Fruit fly (Drosophila melanogaster): ENCODE data around the gene CG34130.

The CG34130 gene

dm6 chr3R:26188708-26189107 lies 1.1 kb downstream of the CG34130 start, which contains the start of gene CG6073 (continued):
- no peak for TF ChIP-seq Meics (GFP tag; optimal IDR thresholded peaks at IDR 0.05)
- no peak for TF ChIP-seq wor (GFP tag; IDR thresholded peaks at IDR 0.05)
- peak; percentile 76 for TF ChIP-seq CG2120 (GFP tag; optimal IDR thresholded peaks at IDR 0.05)
- TF ChIP-seq toy (GFP tag; IDR thresholded peaks at IDR 0.05), result no peak
- no peak for TF ChIP-seq eyg (GFP tag; optimal IDR thresholded peaks at IDR 0.05)
- no peak for TF ChIP-seq z (GFP tag; IDR thresholded peaks at IDR 0.05)
- peak; percentile 86 for TF ChIP-seq CG34422 (GFP tag; IDR thresholded peaks at IDR 0.05)
- no peak for TF ChIP-seq ap (GFP tag; IDR thresholded peaks at IDR 0.05)
- peak; percentile 76 for TF ChIP-seq abd-A (tag; optimal IDR thresholded peaks at IDR 0.05)
- no peak for TF ChIP-seq salm (tag; optimal IDR thresholded peaks at IDR 0.05)
- TF ChIP-seq pan (optimal IDR thresholded peaks at IDR 0.05), result no peak
- TF ChIP-seq pan (GFP tag; optimal IDR thresholded peaks at IDR 0.05 in 1 of 2, IDR thresholded peaks at IDR 0.05 in 1 of 2), result peak in 1 of 2 experiments; percentile 23
- TF ChIP-seq CG10267 (tag; optimal IDR thresholded peaks at IDR 0.05), result peak; percentile 43
- TF ChIP-seq Mes4 (GFP tag; optimal IDR thresholded peaks at IDR 0.05), result peak; percentile 15
- TF ChIP-seq vfl (GFP tag; optimal IDR thresholded peaks at IDR 0.05), result peak; percentile 41
- no peak for TF ChIP-seq dan (GFP tag; IDR thresholded peaks at IDR 0.05)
- TF ChIP-seq YL-1 (GFP tag; optimal IDR thresholded peaks at IDR 0.05), result peak; percentile 48
- no peak for TF ChIP-seq CG6683 (GFP tag; optimal IDR thresholded peaks at IDR 0.05)
- TF ChIP-seq scrt (GFP tag; optimal IDR thresholded peaks at IDR 0.05), result no peak
- TF ChIP-seq Blimp-1 (GFP tag; optimal IDR thresholded peaks at IDR 0.05), result no peak
- peak; percentile 85 for TF ChIP-seq CG9797 (GFP tag; optimal IDR thresholded peaks at IDR 0.05)
- no peak for TF ChIP-seq CG7357 (GFP tag; IDR thresholded peaks at IDR 0.05)
- TF ChIP-seq ci (GFP tag; IDR thresholded peaks at IDR 0.05), result peak; percentile 66; the same call in 1 of the 3 replicates
- TF ChIP-seq Rx (GFP tag; IDR thresholded peaks at IDR 0.05), result no peak
- no peak for TF ChIP-seq org-1 (GFP tag; optimal IDR thresholded peaks at IDR 0.05)
- no peak for TF ChIP-seq CG30020 (tag; optimal IDR thresholded peaks at IDR 0.05)
- no peak for TF ChIP-seq seq (GFP tag; IDR thresholded peaks at IDR 0.05)
- no peak for TF ChIP-seq CG1024 (GFP tag; IDR thresholded peaks at IDR 0.05)
- peak; percentile 8 for TF ChIP-seq CG14965 (GFP tag; optimal IDR thresholded peaks at IDR 0.05; ENCODE audit: borderline replicate concordance)
- no peak for TF ChIP-seq CG2199 (GFP tag; IDR thresholded peaks at IDR 0.05)
- TF ChIP-seq CG2678 (tag; optimal IDR thresholded peaks at IDR 0.05), result peak; percentile 43
- no peak for TF ChIP-seq tll (GFP tag; optimal IDR thresholded peaks at IDR 0.05)
- TF ChIP-seq Opbp (GFP tag; IDR thresholded peaks at IDR 0.05; ENCODE audit: partially characterized antibody), result peak; percentile 80
- TF ChIP-seq zen (tag; optimal IDR thresholded peaks at IDR 0.05), result peak; percentile 53
- TF ChIP-seq CG3281 (GFP tag; optimal IDR thresholded peaks at IDR 0.05), result peak; percentile 12
- peak; percentile 85 for TF ChIP-seq Sin3A (optimal IDR thresholded peaks at IDR 0.05)
- peak; percentile 33; the same call in 1 of the 2 replicates for TF ChIP-seq CG6272 (GFP tag; IDR thresholded peaks at IDR 0.05)
- TF ChIP-seq CG6654 (GFP tag; optimal IDR thresholded peaks at IDR 0.05), result peak; percentile 16
- peak; percentile 3 for TF ChIP-seq Oli (tag; optimal IDR thresholded peaks at IDR 0.05)
- no peak for TF ChIP-seq CG7963 (GFP tag; IDR thresholded peaks at IDR 0.05; ENCODE audit: partially characterized antibody)
- peak; percentile 50; the same call in 2 of the 3 replicates for TF ChIP-seq ase (GFP tag; IDR thresholded peaks at IDR 0.05)
- TF ChIP-seq CG31224 (GFP tag; IDR thresholded peaks at IDR 0.05), result no peak
- TF ChIP-seq ERR (GFP tag; optimal IDR thresholded peaks at IDR 0.05), result peak; percentile 57
- no peak for TF ChIP-seq nerfin-2 (GFP tag; IDR thresholded peaks at IDR 0.05; ENCODE audit: partially characterized antibody)
- TF ChIP-seq CG1603 (tag; optimal IDR thresholded peaks at IDR 0.05), result peak; percentile 88
- peak; percentile 48; the same call in 1 of the 2 replicates for TF ChIP-seq CG14014 (GFP tag; IDR thresholded peaks at IDR 0.05)
- no peak for TF ChIP-seq danr (GFP tag; IDR thresholded peaks at IDR 0.05)
- TF ChIP-seq bbx (GFP tag; IDR thresholded peaks at IDR 0.05; ENCODE audit: partially characterized antibody), result no peak
- TF ChIP-seq CG4328 (GFP tag; optimal IDR thresholded peaks at IDR 0.05), result no peak
- 0 out of 2 replicates have a peak, but pooled peaks have one; percentile 16 for TF ChIP-seq CG7372 (GFP tag; IDR thresholded peaks at IDR 0.05)
- TF ChIP-seq Kr (GFP tag; optimal IDR thresholded peaks at IDR 0.05), result no peak

Measured in whole organism, embryonic.